Worm (Caenorhabditis elegans) whole organism, L4 larva: ENCODE results near the gene K02C4.3.

ENCODE experiments used
- F26F4.8 ChIP-seq: fragments of 200-800 bp; sonication (Bioruptor generic); conservative IDR thresholded peaks from 2 replicates; pipeline ENCODE4 v1.3.6; 2022; ENCODE audit warnings: missing genetic modification characterization, missing compliant biosample characterization
- F49E8.2 ChIP-seq: sonication (generic microtip); optimal IDR thresholded peaks from 2 replicates; lab custom pipeline; 2016; ENCODE audit warnings: missing compliant biosample characterization, mild to moderate bottlenecking, missing genetic modification characterization, borderline replicate concordance
- aha-1 ChIP-seq: fragments of 150-350 bp; peaks from one replicate; lab custom pipeline; 2014; ENCODE audit warnings: missing biosample characterization, missing genetic modification characterization
- aly-2 ChIP-seq: sonication (generic microtip); optimal IDR thresholded peaks from 2 replicates; lab custom pipeline; 2018; ENCODE audit warnings: missing biosample characterization, missing genetic modification characterization
- ceh-20 ChIP-seq: fragments of 200-800 bp; sonication (Bioruptor generic); IDR thresholded peaks from 2 replicates; pipeline ENCODE4 v1.3.6; 2022; ENCODE audit warnings: missing genetic modification reagents, missing genetic modification characterization, missing compliant biosample characterization
- ceh-28 ChIP-seq: fragments of 150-350 bp; optimal IDR thresholded peaks from 2 replicates; lab custom pipeline; 2014; ENCODE audit warnings: missing biosample characterization, missing genetic modification reagents, missing genetic modification characterization
- ceh-32 ChIP-seq: sonication (generic microtip); optimal IDR thresholded peaks from 2 replicates; lab custom pipeline; 2016; ENCODE audit warnings: mild to moderate bottlenecking, missing genetic modification characterization, missing compliant biosample characterization; ENCODE audit not compliant: poor library complexity
- cey-2 ChIP-seq: sonication (generic microtip); optimal IDR thresholded peaks from 3 replicates; lab custom pipeline; 2017; ENCODE audit warnings: missing genetic modification characterization, mild to moderate bottlenecking, missing compliant biosample characterization, antibody characterized with exemption, borderline replicate concordance; ENCODE audit not compliant: insufficient read depth
- daf-19 ChIP-seq: fragments of 200-800 bp; sonication (Bioruptor generic); conservative IDR thresholded peaks from 2 replicates; pipeline ENCODE4 v1.3.6; 2022; ENCODE audit warnings: missing genetic modification characterization, missing compliant biosample characterization
- dmd-8 ChIP-seq: fragments of 200-800 bp; sonication (Bioruptor generic); IDR thresholded peaks from 2 replicates; pipeline ENCODE4 v1.3.6; 2022; ENCODE audit warnings: missing genetic modification characterization, missing compliant biosample characterization
- dpl-1 ChIP-seq: fragments of 150-350 bp; optimal IDR thresholded peaks from 2 replicates; lab custom pipeline; 2014; ENCODE audit warnings: missing biosample characterization, missing genetic modification reagents, missing genetic modification characterization
- egl-43 ChIP-seq: fragments of 200-800 bp; sonication (Bioruptor generic); IDR thresholded peaks from 2 replicates; pipeline ENCODE4 v1.3.6; 2022; ENCODE audit warnings: missing genetic modification reagents, missing genetic modification characterization, missing compliant biosample characterization
- hif-1 ChIP-seq, 2 experiments: sonication (generic microtip); optimal IDR thresholded peaks; 2 replicates each; lab custom pipeline; 2016 to 2017; ENCODE audit warnings: missing compliant biosample characterization in 2 of 2, missing genetic modification characterization in 2 of 2, missing genetic modification reagents in 2 of 2, missing genotype in 2 of 2, mild to moderate bottlenecking in 1 of 2
- lim-7 ChIP-seq: fragments of 200-800 bp; sonication (Bioruptor generic); IDR thresholded peaks from 2 replicates; pipeline ENCODE4 v1.3.6; 2022; ENCODE audit warnings: missing genetic modification characterization, missing compliant biosample characterization
- lin-13 ChIP-seq: fragments of 150-350 bp; optimal IDR thresholded peaks from 2 replicates; lab custom pipeline; 2014; ENCODE audit warnings: missing biosample characterization, missing genetic modification reagents, missing genetic modification characterization
- lin-15B ChIP-seq: fragments of 150-350 bp; sonication (generic microtip); optimal IDR thresholded peaks from 3 replicates; lab custom pipeline; 2014; ENCODE audit warnings: missing biosample characterization, missing genetic modification characterization
- lin-29 ChIP-seq: fragments of 200-800 bp; sonication (Bioruptor generic); IDR thresholded peaks from 2 replicates; pipeline ENCODE4 v1.3.6; 2022; ENCODE audit warnings: missing genetic modification reagents, missing genetic modification characterization, missing compliant biosample characterization
- mdl-1 ChIP-seq, 2 experiments: fragments of 150-350 bp in 1 of 2; sonication (generic microtip) in 1 of 2; optimal IDR thresholded peaks; 2 replicates each; lab custom pipeline; 2014 to 2017; ENCODE audit warnings: missing biosample characterization in 2 of 2, missing genetic modification characterization in 2 of 2
- mes-2 ChIP-seq: sonication (generic microtip); optimal IDR thresholded peaks from 2 replicates; lab custom pipeline; 2016; ENCODE audit warnings: missing genotype, mild to moderate bottlenecking, missing genetic modification characterization, missing compliant biosample characterization; ENCODE audit not compliant: poor library complexity, severe bottlenecking
- mxl-2 ChIP-seq: fragments of 200-800 bp; sonication (Bioruptor generic); conservative IDR thresholded peaks from 2 replicates; pipeline ENCODE4 v1.3.6; 2022; ENCODE audit warnings: missing genetic modification reagents, missing genetic modification characterization, missing compliant biosample characterization
- nhr-111 ChIP-seq: fragments of 200-800 bp; sonication (Bioruptor generic); optimal IDR thresholded peaks from 2 replicates; lab custom pipeline; 2018; ENCODE audit warnings: mild to moderate bottlenecking, missing genetic modification characterization, missing compliant biosample characterization
- nhr-42 ChIP-seq: fragments of 200-800 bp; sonication (Bioruptor generic); IDR thresholded peaks from 2 replicates; pipeline ENCODE4 v1.3.6; 2022; ENCODE audit warnings: missing genetic modification characterization, missing compliant biosample characterization
- nhr-77 ChIP-seq: fragments of 150-350 bp; optimal IDR thresholded peaks from 2 replicates; lab custom pipeline; 2014; ENCODE audit warnings: missing biosample characterization, missing genetic modification characterization
- pha-4 ChIP-seq, 2 experiments: fragments of 150-350 bp in 1 of 2; fragments of 200-800 bp in 1 of 2; sonication (Bioruptor generic) in 1 of 2; IDR thresholded peaks in 1 of 2; optimal IDR thresholded peaks in 1 of 2; 2 replicates each; pipeline versions ENCODE4 v1.3.6 to Lab custom; 2014 to 2022; ENCODE audit warnings: missing genetic modification characterization in 2 of 2, missing genetic modification reagents in 2 of 2, missing biosample characterization in 1 of 2, missing compliant biosample characterization in 1 of 2
- saeg-2 ChIP-seq: fragments of 200-800 bp; sonication (Bioruptor generic); IDR thresholded peaks from 2 replicates; pipeline ENCODE4 v1.3.6; 2022; ENCODE audit warnings: missing genetic modification reagents, missing genetic modification characterization, missing compliant biosample characterization
- sdz-12 ChIP-seq: fragments of 200-800 bp; sonication (Bioruptor generic); optimal IDR thresholded peaks from 2 replicates; lab custom pipeline; 2018; ENCODE audit warnings: mild to moderate bottlenecking, missing genetic modification characterization, missing compliant biosample characterization
- skn-1 ChIP-seq: fragments of 150-350 bp; optimal IDR thresholded peaks from 2 replicates; lab custom pipeline; 2014; ENCODE audit warnings: missing biosample characterization, missing genetic modification characterization
- snpc-1.2 ChIP-seq: fragments of 200-800 bp; sonication (Bioruptor generic); IDR thresholded peaks from 2 replicates; pipeline ENCODE4 v1.3.6; 2022; ENCODE audit warnings: missing genetic modification reagents, missing genetic modification characterization, missing compliant biosample characterization
- spr-1 ChIP-seq: sonication (generic microtip); optimal IDR thresholded peaks from 2 replicates; lab custom pipeline; 2016; ENCODE audit warnings: mild to moderate bottlenecking, missing genetic modification characterization, missing compliant biosample characterization
- spr-3 ChIP-seq: fragments of 200-800 bp; sonication (Bioruptor generic); optimal IDR thresholded peaks from 2 replicates; lab custom pipeline; 2018; ENCODE audit warnings: mild to moderate bottlenecking, missing genetic modification characterization, missing compliant biosample characterization
- tra-1 ChIP-seq: fragments of 200-800 bp; sonication (Bioruptor generic); IDR thresholded peaks from 2 replicates; pipeline ENCODE4 v1.3.6; 2022; ENCODE audit warnings: missing genetic modification reagents, missing genetic modification characterization, missing compliant biosample characterization
- unc-130 ChIP-seq: sonication (generic microtip); optimal IDR thresholded peaks from 2 replicates; lab custom pipeline; 2016; ENCODE audit warnings: missing genetic modification reagents, missing genetic modification characterization, missing compliant biosample characterization
- unc-39 ChIP-seq: sonication (generic microtip); optimal IDR thresholded peaks from 2 replicates; lab custom pipeline; 2017; ENCODE audit warnings: missing biosample characterization, missing genetic modification characterization
- unc-62 ChIP-seq, 3 experiments: fragments of 150-350 bp in 1 of 3; sonication (generic microtip); optimal IDR thresholded peaks in 2 of 3; peaks in 1 of 3; 1 replicate in 1 of 3; 2 replicates in 2 of 3; lab custom pipeline; 2014 to 2017; ENCODE audit warnings: missing biosample characterization in 3 of 3, missing genetic modification characterization in 3 of 3, missing genetic modification reagents in 3 of 3, missing genotype in 1 of 3
- vab-7 ChIP-seq: fragments of 200-800 bp; sonication (Bioruptor generic); IDR thresholded peaks from 2 replicates; pipeline ENCODE4 v1.3.6; 2022; ENCODE audit warnings: missing genetic modification reagents, missing genetic modification characterization, missing compliant biosample characterization
- zip-11 ChIP-seq: fragments of 200-800 bp; sonication (Bioruptor generic); IDR thresholded peaks from 2 replicates; pipeline ENCODE4 v1.3.6; 2022; ENCODE audit warnings: missing genetic modification characterization, missing compliant biosample characterization
- zip-2 ChIP-seq: fragments of 150-350 bp; optimal IDR thresholded peaks from 2 replicates; lab custom pipeline; 2014; ENCODE audit warnings: missing biosample characterization, missing genetic modification characterization

K02C4.3 gene

ce11 chrII:8052850-8053249, 33.8 kb downstream of the K02C4.3 start, which contains the start of gene T05H10.4:
Gene T05H10.4, plus strand, starts transcription at chrII:8053150.
- TF ChIP-seq mxl-2 (no peak), cey-2 (no peak), hif-1 (tag; optimal IDR thresholded peaks at IDR 0.05; lab: Kevin White, UChicago) (no peak), F26F4.8 (GFP tag; lab: Robert Waterston, UW) (no peak), unc-130 (GFP tag; lab: Kevin White, UChicago) (no peak), ceh-20 (GFP tag; lab: Robert Waterston, UW) (no peak), ceh-32 (tag; lab: Kevin White, UChicago) (no peak), dmd-8 (no peak), vab-7 (no peak), F49E8.2 (no peak), mes-2 (tag; lab: Kevin White, UChicago) (no peak), dpl-1 (GFP tag; lab: Kevin White, UChicago) (no peak), snpc-1.2 (GFP tag; lab: Robert Waterston, UW) (no peak), saeg-2 (no peak), ceh-28 (tag; lab: Kevin White, UChicago) (no peak)

- TF ChIP-seq unc-62 (GFP tag; optimal IDR thresholded peaks at IDR 0.05 in 1 of 2; lab: Kevin White, UChicago) (peak in 1 of 2 experiments; percentile 7), unc-62 (tag; optimal IDR thresholded peaks at IDR 0.05; lab: Kevin White, UChicago) (no peak), sdz-12 (GFP tag; lab: Kevin White, UChicago) (no peak)
Measured at ce11 chrII:8052172-8052571, 34.5 kb downstream of the K02C4.3 start.

ce11 chrII:8051330-8051729, 35.3 kb downstream of the K02C4.3 start:
- peak; percentile 88 for TF ChIP-seq aha-1 (tag; lab: Kevin White, UChicago)
- no peak for TF ChIP-seq unc-62 (GFP tag; optimal IDR thresholded peaks at IDR 0.05 in 1 of 2; lab: Kevin White, UChicago)
- TF ChIP-seq unc-62 (tag; optimal IDR thresholded peaks at IDR 0.05; lab: Kevin White, UChicago) = no peak

- TF ChIP-seq unc-39 (tag; lab: Kevin White, UChicago) (no peak), vab-7 (no peak), unc-62 (GFP tag; optimal IDR thresholded peaks at IDR 0.05 in 1 of 2; lab: Kevin White, UChicago) (peak in 1 of 2 experiments; percentile 15), unc-62 (tag; optimal IDR thresholded peaks at IDR 0.05; lab: Kevin White, UChicago) (no peak), spr-3 (GFP tag; lab: Kevin White, UChicago) (no peak), lim-7 (GFP tag; lab: Robert Waterston, UW) (no peak), lin-13 (GFP tag; lab: Kevin White, UChicago) (no peak)
Measured at ce11 chrII:8050477-8050876, 36.2 kb downstream of the K02C4.3 start, which contains the start of gene mtre-1. Gene mtre-1, minus strand, starts transcription at chrII:8050577.

- TF ChIP-seq unc-62 (GFP tag; optimal IDR thresholded peaks at IDR 0.05 in 1 of 2; lab: Kevin White, UChicago) = peak in 1 of 2 experiments; percentile 52
- TF ChIP-seq unc-62 (tag; optimal IDR thresholded peaks at IDR 0.05; lab: Kevin White, UChicago) = no peak
- no peak for TF ChIP-seq zip-2 (tag; lab: Kevin White, UChicago)
- no peak for TF ChIP-seq pha-4 (GFP tag; IDR thresholded peaks at IDR 0.05; lab: Robert Waterston, UW)
- no peak for TF ChIP-seq pha-4 (tag; optimal IDR thresholded peaks at IDR 0.05; lab: Kevin White, UChicago)
- TF ChIP-seq spr-1 (tag; lab: Kevin White, UChicago) = no peak
Measured at ce11 chrII:8047264-8047663, 39.4 kb downstream of the K02C4.3 start, which contains the start of gene apn-1. Gene apn-1, plus strand, starts transcription at chrII:8047564.

ce11 chrII:8042289-8042688, 44.4 kb downstream of the K02C4.3 start, which contains the start of gene T05H10.1:
Gene T05H10.1, plus strand, starts transcription at chrII:8042589.
- TF ChIP-seq daf-19 = no peak
- no peak for TF ChIP-seq nhr-42 (GFP tag; lab: Robert Waterston, UW)
- TF ChIP-seq nhr-77 = no peak
- TF ChIP-seq egl-43 (GFP tag; lab: Robert Waterston, UW) = no peak
- TF ChIP-seq nhr-111 = no peak
- no peak for TF ChIP-seq zip-11
- no peak for TF ChIP-seq ceh-32 (tag; lab: Kevin White, UChicago)
- TF ChIP-seq tra-1 (GFP tag; lab: Robert Waterston, UW) = no peak
- no peak for TF ChIP-seq mdl-1 (tag; optimal IDR thresholded peaks at IDR 0.05; lab: Kevin White, UChicago)
- no peak for TF ChIP-seq lin-29 (GFP tag; lab: Robert Waterston, UW)
- no peak for TF ChIP-seq aly-2 (tag; lab: Kevin White, UChicago)
- TF ChIP-seq skn-1 = no peak
- no peak for TF ChIP-seq lin-15B (tag; lab: Kevin White, UChicago)
